Worm (Caenorhabditis elegans): ENCODE data around the gene asp-17.

- no peak for TF ChIP-seq aha-1 (tag; optimal IDR thresholded peaks at IDR 0.05)
- TF ChIP-seq jun-1 (tag; optimal IDR thresholded peaks at IDR 0.05) = no peak
- no peak for TF ChIP-seq lsy-2 (tag; optimal IDR thresholded peaks at IDR 0.05)
- no peak for TF ChIP-seq fkh-4 (tag; optimal IDR thresholded peaks at IDR 0.05; ENCODE audit: borderline replicate concordance)
- no peak for TF ChIP-seq ces-1 (GFP tag; optimal IDR thresholded peaks at IDR 0.05)
- TF ChIP-seq ztf-4 (tag; optimal IDR thresholded peaks at IDR 0.05) = no peak
- no peak for TF ChIP-seq blmp-1 (tag; optimal IDR thresholded peaks at IDR 0.05)
- no peak for TF ChIP-seq sox-4 (tag; optimal IDR thresholded peaks at IDR 0.05)
- TF ChIP-seq ceh-63 (GFP tag; optimal IDR thresholded peaks at IDR 0.05) = no peak
Measured at ce11 chrV:19073169-19073568, 36.0 kb upstream of the asp-17 start.

Data from whole organism, L1 larva.